Worm (Caenorhabditis elegans) whole organism, L3 larva: Measurements from ENCODE around the gene paml-1.

ENCODE experiments used
- R02D3.7 ChIP-seq: fragments of 150-350 bp; optimal IDR thresholded peaks from 2 replicates; lab custom pipeline; 2014; ENCODE audit warnings: missing biosample characterization, missing genetic modification characterization
- ZK546.5 ChIP-seq: sonication (generic microtip); optimal IDR thresholded peaks from 2 replicates; lab custom pipeline; 2017; ENCODE audit warnings: missing biosample characterization, missing genetic modification characterization
- ama-1 ChIP-seq: fragments of 150-350 bp; optimal IDR thresholded peaks from 2 replicates; lab custom pipeline; 2018
- ceh-16 ChIP-seq: sonication (generic microtip); optimal IDR thresholded peaks from 2 replicates; lab custom pipeline; 2017; ENCODE audit warnings: missing biosample characterization, missing genetic modification characterization
- ceh-28 ChIP-seq: fragments of 150-350 bp; optimal IDR thresholded peaks from 2 replicates; lab custom pipeline; 2014; ENCODE audit warnings: missing biosample characterization, missing genetic modification reagents, missing genetic modification characterization
- ceh-82 ChIP-seq: fragments of 150-350 bp; optimal IDR thresholded peaks from 2 replicates; lab custom pipeline; 2014; ENCODE audit warnings: missing biosample characterization, missing genetic modification characterization
- ceh-9 ChIP-seq: sonication (generic microtip); optimal IDR thresholded peaks from 2 replicates; lab custom pipeline; 2018; ENCODE audit warnings: missing biosample characterization, missing genetic modification characterization
- daf-12 ChIP-seq: fragments of 150-350 bp; optimal IDR thresholded peaks from 2 replicates; lab custom pipeline; 2014; ENCODE audit warnings: missing biosample characterization, missing genetic modification reagents, missing genetic modification characterization
- egl-27 ChIP-seq: sonication (generic microtip); optimal IDR thresholded peaks from 4 replicates; lab custom pipeline; 2017; ENCODE audit warnings: missing biosample characterization, missing genetic modification reagents, missing genetic modification characterization
- elt-1 ChIP-seq: fragments of 150-350 bp; optimal IDR thresholded peaks from 2 replicates; lab custom pipeline; 2014; ENCODE audit warnings: missing biosample characterization, missing genetic modification characterization
- elt-2 ChIP-seq: sonication (generic microtip); optimal IDR thresholded peaks from 2 replicates; lab custom pipeline; 2016; ENCODE audit warnings: missing genetic modification reagents, mild to moderate bottlenecking, missing genetic modification characterization, missing compliant biosample characterization
- elt-3 ChIP-seq, 3 experiments: fragments of 150-350 bp in 1 of 3; sonication (generic microtip) in 2 of 3; optimal IDR thresholded peaks; 2 replicates in 2 of 3; 4 replicates in 1 of 3; lab custom pipeline; 2014 to 2017; ENCODE audit warnings: missing biosample characterization in 3 of 3, missing genetic modification characterization in 3 of 3
- eor-1 ChIP-seq, 2 experiments: fragments of 150-350 bp; optimal IDR thresholded peaks; 2 replicates each; lab custom pipeline; 2014 to 2018; ENCODE audit warnings: missing biosample characterization in 2 of 2, missing genetic modification characterization in 2 of 2
- fkh-10 ChIP-seq: sonication (generic microtip); optimal IDR thresholded peaks from 2 replicates; lab custom pipeline; 2017; ENCODE audit warnings: missing biosample characterization, missing genetic modification reagents, missing genetic modification characterization
- fkh-2 ChIP-seq: fragments of 150-350 bp; optimal IDR thresholded peaks from 2 replicates; lab custom pipeline; 2014; ENCODE audit warnings: missing biosample characterization, missing genetic modification reagents, missing genetic modification characterization
- fos-1 ChIP-seq: fragments of 150-350 bp; optimal IDR thresholded peaks from 2 replicates; lab custom pipeline; 2014; ENCODE audit warnings: missing biosample characterization, missing genetic modification characterization
- hmg-11 ChIP-seq: sonication (generic microtip); optimal IDR thresholded peaks from 2 replicates; lab custom pipeline; 2016; ENCODE audit warnings: missing genetic modification characterization, missing compliant biosample characterization
- jun-1 ChIP-seq: fragments of 150-350 bp; optimal IDR thresholded peaks from 2 replicates; lab custom pipeline; 2014; ENCODE audit warnings: missing biosample characterization, missing genetic modification reagents, missing genetic modification characterization
- lin-15B ChIP-seq: fragments of 150-350 bp; optimal IDR thresholded peaks from 2 replicates; lab custom pipeline; 2014; ENCODE audit warnings: missing biosample characterization, missing genetic modification characterization
- lin-39 ChIP-seq: fragments of 150-350 bp; optimal IDR thresholded peaks from 2 replicates; lab custom pipeline; 2018; ENCODE audit warnings: missing biosample characterization, missing genetic modification reagents, missing genetic modification characterization
- lsy-12 ChIP-seq: sonication (generic microtip); optimal IDR thresholded peaks from 2 replicates; lab custom pipeline; 2016; ENCODE audit warnings: mild to moderate bottlenecking, missing genetic modification characterization, missing compliant biosample characterization
- mdl-1 ChIP-seq: fragments of 150-350 bp; optimal IDR thresholded peaks from 2 replicates; lab custom pipeline; 2014; ENCODE audit warnings: missing biosample characterization, missing genetic modification characterization
- mml-1 ChIP-seq: fragments of 150-350 bp; sonication (generic microtip); optimal IDR thresholded peaks from 3 replicates; lab custom pipeline; 2014; ENCODE audit warnings: missing biosample characterization, missing genetic modification characterization
- nfya-1 ChIP-seq: sonication (generic microtip); optimal IDR thresholded peaks from 2 replicates; lab custom pipeline; 2017; ENCODE audit warnings: missing genetic modification characterization, mild to moderate bottlenecking, missing compliant biosample characterization, antibody characterized with exemption, moderate library complexity; ENCODE audit not compliant: insufficient read depth
- nhr-11 ChIP-seq: fragments of 150-350 bp; optimal IDR thresholded peaks from 2 replicates; lab custom pipeline; 2014; ENCODE audit warnings: missing biosample characterization, missing genetic modification characterization
- nhr-12 ChIP-seq: fragments of 150-350 bp; optimal IDR thresholded peaks from 2 replicates; lab custom pipeline; 2014; ENCODE audit warnings: missing biosample characterization, missing genetic modification characterization
- nhr-23 ChIP-seq: fragments of 150-350 bp; optimal IDR thresholded peaks from 2 replicates; lab custom pipeline; 2014; ENCODE audit warnings: missing biosample characterization, missing genetic modification reagents, missing genetic modification characterization
- nhr-237 ChIP-seq: fragments of 150-350 bp; optimal IDR thresholded peaks from 2 replicates; lab custom pipeline; 2014; ENCODE audit warnings: missing biosample characterization, missing genetic modification characterization
- nhr-25 ChIP-seq: sonication (generic microtip); optimal IDR thresholded peaks from 2 replicates; lab custom pipeline; 2017; ENCODE audit warnings: missing biosample characterization, missing genetic modification characterization
- nhr-28 ChIP-seq: fragments of 150-350 bp; optimal IDR thresholded peaks from 2 replicates; lab custom pipeline; 2014; ENCODE audit warnings: missing biosample characterization, missing genetic modification characterization
- nhr-43 ChIP-seq: sonication (generic microtip); optimal IDR thresholded peaks from 2 replicates; lab custom pipeline; 2016; ENCODE audit warnings: mild to moderate bottlenecking, missing genetic modification characterization, missing compliant biosample characterization; ENCODE audit not compliant: poor library complexity, severe bottlenecking
- nhr-67 ChIP-seq: fragments of 150-350 bp; optimal IDR thresholded peaks from 2 replicates; lab custom pipeline; 2014; ENCODE audit warnings: missing biosample characterization, missing genetic modification characterization
- nhr-76 ChIP-seq: fragments of 150-350 bp; sonication (generic microtip); optimal IDR thresholded peaks from 5 replicates; lab custom pipeline; 2014; ENCODE audit warnings: missing biosample characterization, missing genetic modification characterization
- pha-4 ChIP-seq: fragments of 150-350 bp; optimal IDR thresholded peaks from 2 replicates; lab custom pipeline; 2014; ENCODE audit warnings: missing biosample characterization, missing genetic modification reagents, missing genetic modification characterization
- pqm-1 ChIP-seq: fragments of 150-350 bp; optimal IDR thresholded peaks from 2 replicates; lab custom pipeline; 2017; ENCODE audit warnings: missing biosample characterization, missing genetic modification characterization, inconsistent platforms
- sea-2 ChIP-seq: fragments of 150-350 bp; sonication (generic microtip); optimal IDR thresholded peaks from 4 replicates; lab custom pipeline; 2014; ENCODE audit warnings: missing biosample characterization, missing genetic modification reagents, missing genetic modification characterization
- skn-1 ChIP-seq: fragments of 150-350 bp; optimal IDR thresholded peaks from 2 replicates; lab custom pipeline; 2014; ENCODE audit warnings: missing biosample characterization, missing genetic modification characterization
- snpc-4 ChIP-seq: fragments of 150-350 bp; optimal IDR thresholded peaks from 2 replicates; lab custom pipeline; 2014; ENCODE audit warnings: missing biosample characterization, missing genetic modification characterization
- tbx-2 ChIP-seq: sonication (generic microtip); optimal IDR thresholded peaks from 2 replicates; lab custom pipeline; 2016; ENCODE audit warnings: mild to moderate bottlenecking, missing genetic modification characterization, missing compliant biosample characterization
- unc-39 ChIP-seq: sonication (generic microtip); optimal IDR thresholded peaks from 4 replicates; lab custom pipeline; 2017; ENCODE audit warnings: missing biosample characterization, missing genetic modification characterization
- unc-62 ChIP-seq: fragments of 150-350 bp; sonication (generic microtip); optimal IDR thresholded peaks from 4 replicates; lab custom pipeline; 2014; ENCODE audit warnings: missing biosample characterization, missing genetic modification reagents, missing genetic modification characterization
- zag-1 ChIP-seq: fragments of 150-350 bp; optimal IDR thresholded peaks from 2 replicates; lab custom pipeline; 2014; ENCODE audit warnings: missing biosample characterization, missing genetic modification characterization
- ztf-11 ChIP-seq: fragments of 150-350 bp; optimal IDR thresholded peaks from 2 replicates; lab custom pipeline; 2014; ENCODE audit warnings: missing biosample characterization, missing genetic modification characterization
- ztf-4 ChIP-seq: fragments of 150-350 bp; optimal IDR thresholded peaks from 2 replicates; lab custom pipeline; 2014; ENCODE audit warnings: missing biosample characterization, missing genetic modification characterization

The paml-1 gene

DNA sequence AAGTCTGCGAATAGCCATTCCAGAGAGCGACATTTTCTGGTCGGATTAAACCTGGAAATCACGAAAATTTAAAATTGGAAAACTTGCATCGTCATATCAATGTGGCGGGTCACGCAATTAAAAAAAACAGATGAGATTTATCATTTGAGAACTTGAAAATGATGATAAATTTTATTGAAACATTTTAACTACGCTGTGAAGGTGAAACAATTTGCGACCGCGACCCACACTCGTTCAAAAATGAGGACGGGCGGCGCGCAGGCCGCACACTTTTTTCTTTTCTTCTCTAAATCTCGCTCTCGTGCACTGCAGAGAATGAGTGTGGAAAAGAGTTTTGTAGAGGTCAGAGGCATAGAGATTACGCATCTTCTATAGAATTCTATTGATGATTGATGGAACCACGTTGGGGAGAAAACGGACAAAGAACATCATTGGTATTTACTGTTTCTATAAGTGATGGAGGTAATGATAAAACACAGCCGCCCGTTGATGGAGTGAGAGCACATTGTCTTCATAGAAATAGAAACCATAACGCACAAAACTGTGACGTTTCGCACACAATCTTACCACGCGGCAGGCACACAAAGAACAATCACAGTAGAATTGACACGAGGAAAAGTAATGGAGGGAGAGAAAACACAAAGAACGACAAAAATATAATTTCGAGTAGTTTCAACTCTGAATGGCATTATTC, 17.1 kb downstream of the paml-1 start, which contains the start of gene cts-1:
Gene cts-1, minus strand, starts transcription at position 51 of the 694 bp plus-strand sequence.
- TF ChIP-seq fkh-2 (tag; lab: Kevin White, UChicago) (no peak), elt-3 (tag; optimal IDR thresholded peaks at IDR 0.05; lab: Kevin White, UChicago) (peak in 1 of 3 experiments; percentile 70), pqm-1 (tag; lab: Kevin White, UChicago) (peak; percentile 83), nhr-237 (tag; lab: Kevin White, UChicago) (no peak), lin-15B (peak; percentile 92), daf-12 (tag; lab: Kevin White, UChicago) (no peak), nhr-12 (no peak), lin-39 (tag; lab: Kevin White, UChicago) (peak; percentile 87), nhr-11 (tag; lab: Kevin White, UChicago) (peak; percentile 11), fos-1 (tag; lab: Kevin White, UChicago) (peak; percentile 73), ceh-28 (tag; lab: Kevin White, UChicago) (peak; percentile 71), unc-39 (tag; lab: Kevin White, UChicago) (no peak), ZK546.5 (tag; lab: Kevin White, UChicago) (no peak), nhr-43 (tag; lab: Kevin White, UChicago) (peak; percentile 36), fkh-10 (GFP tag; lab: Kevin White, UChicago) (no peak), hmg-11 (peak; percentile 29), lsy-12 (peak; percentile 79), jun-1 (tag; lab: Kevin White, UChicago) (peak; percentile 86), egl-27 (tag; lab: Kevin White, UChicago) (peak; percentile 77), mml-1 (no peak), ceh-9 (no peak), ztf-11 (tag; lab: Kevin White, UChicago) (no peak), ztf-4 (tag; lab: Kevin White, UChicago) (no peak), zag-1 (tag; lab: Kevin White, UChicago) (no peak), nhr-23 (peak; percentile 86), tbx-2 (tag; lab: Kevin White, UChicago) (peak; percentile 43), eor-1 (tag; optimal IDR thresholded peaks at IDR 0.05; lab: Kevin White, UChicago) (no peak), skn-1 (tag; lab: Kevin White, UChicago) (no peak), nhr-25 (peak; percentile 91), nhr-67 (tag; lab: Kevin White, UChicago) (no peak), ama-1 (peak; percentile 44), sea-2 (GFP tag; lab: Kevin White, UChicago) (no peak), nhr-76 (tag; lab: Kevin White, UChicago) (peak; percentile 33), nfya-1 (tag; lab: Kevin White, UChicago) (peak; percentile 86), snpc-4 (tag; lab: Kevin White, UChicago) (peak; percentile 38), elt-1 (peak; percentile 67), unc-62 (peak; percentile 36), R02D3.7 (peak; percentile 50), nhr-28 (tag; lab: Kevin White, UChicago) (no peak), ceh-16 (tag; lab: Kevin White, UChicago) (no peak), pha-4 (tag; lab: Kevin White, UChicago) (peak; percentile 90), ceh-82 (tag; lab: Kevin White, UChicago) (no peak), mdl-1 (tag; lab: Kevin White, UChicago) (peak; percentile 53), elt-2 (tag; lab: Kevin White, UChicago) (peak; percentile 93)

DNA sequence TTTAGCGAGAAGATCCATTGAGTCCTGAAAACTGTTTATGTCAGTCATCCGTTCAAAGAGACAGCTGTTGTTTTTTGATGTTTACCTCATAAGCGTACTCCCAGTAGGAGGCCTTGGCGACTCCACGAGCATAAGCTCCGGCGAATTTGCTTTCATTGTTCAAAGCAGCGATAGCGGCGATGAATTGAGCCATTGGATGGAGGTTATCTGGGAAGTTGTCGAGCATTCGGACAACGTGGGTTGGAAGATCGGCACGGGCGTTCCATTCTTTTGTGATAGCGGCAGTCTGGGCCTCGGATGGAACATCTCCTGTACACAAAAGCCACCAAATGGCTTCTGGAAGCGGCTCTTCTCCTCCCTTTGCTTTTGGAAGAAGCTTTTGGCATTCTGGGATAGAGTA, 18.0 kb downstream of the paml-1 start:
- TF ChIP-seq ZK546.5 (tag; lab: Kevin White, UChicago): no peak
- TF ChIP-seq ama-1: peak; percentile 76
- peak; percentile 33 for TF ChIP-seq nhr-43 (tag; lab: Kevin White, UChicago)
